Worm (Caenorhabditis elegans) whole organism, L4/young adult: Measurements from ENCODE around the gene blos-8.

Experiments
- W03F9.2 ChIP-seq: fragments of 150-350 bp; optimal IDR thresholded peaks from 2 replicates; lab custom pipeline; 2014; ENCODE audit warnings: missing biosample characterization, missing genetic modification characterization
- dao-5 ChIP-seq: sonication (generic microtip); optimal IDR thresholded peaks from 2 replicates; lab custom pipeline; 2016; ENCODE audit warnings: missing genotype, missing genetic modification characterization, moderate library complexity, missing compliant biosample characterization
- him-1 ChIP-seq: sonication (generic microtip); optimal IDR thresholded peaks from 2 replicates; lab custom pipeline; 2016; ENCODE audit warnings: missing genotype, missing genetic modification reagents, missing genetic modification characterization, missing compliant biosample characterization

Gene blos-8

DNA sequence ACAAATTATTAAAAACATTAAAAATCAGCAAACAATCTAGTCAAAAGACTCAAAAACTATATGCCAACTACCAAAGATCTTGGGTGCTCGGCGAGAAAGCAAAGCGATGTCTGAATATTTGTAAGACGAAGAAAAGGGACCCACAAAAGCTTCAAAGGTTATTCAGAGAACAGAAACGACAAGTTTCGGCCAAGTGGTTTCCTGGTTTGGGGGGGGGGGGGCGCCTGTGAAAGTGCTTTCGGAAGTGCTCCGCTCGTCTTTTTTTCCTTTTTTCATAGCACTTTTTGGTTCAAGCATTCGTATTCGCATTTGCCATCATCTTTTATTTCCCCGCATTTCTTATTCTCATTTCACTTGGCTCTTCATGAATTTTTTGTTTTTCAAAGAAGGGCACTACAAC lies 49.5 kb downstream of the blos-8 start:
- TF ChIP-seq W03F9.2 (no peak), him-1 (tag; lab: Kevin White, UChicago) (no peak), dao-5 (tag; lab: Kevin White, UChicago) (no peak)

DNA sequence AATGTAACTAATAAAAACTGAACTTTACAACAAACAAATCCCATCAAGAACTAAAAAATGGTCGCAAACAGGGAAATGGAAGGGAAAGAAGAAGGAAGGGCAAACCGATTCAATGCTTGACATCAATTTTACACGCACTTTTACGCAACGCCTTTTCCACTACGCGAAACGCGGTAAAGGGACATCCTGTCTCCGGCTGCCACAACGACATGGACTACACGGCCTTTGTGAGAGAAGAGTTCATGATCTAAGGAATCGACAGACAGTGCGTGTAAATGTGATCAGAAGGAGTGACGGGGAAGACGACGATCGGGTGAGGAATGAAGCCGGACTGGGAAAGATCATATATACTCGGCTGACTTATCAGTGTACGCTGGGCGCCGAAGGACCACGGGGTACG lies 50.6 kb downstream of the blos-8 start:
- TF ChIP-seq dao-5 (tag; lab: Kevin White, UChicago) (no peak), him-1 (tag; lab: Kevin White, UChicago) (no peak), W03F9.2 (no peak)
